Worm (Caenorhabditis elegans) whole organism, midembryonic: ENCODE measurements around the gene col-68.

ENCODE experiments used
- T22C8.4 ChIP-seq: fragments of 200-800 bp; sonication (Bioruptor generic); IDR thresholded peaks from 2 replicates; pipeline ENCODE4 v1.3.6; 2022; ENCODE audit warnings: missing genetic modification characterization, missing compliant biosample characterization
- cog-1 ChIP-seq: sonication (generic microtip); optimal IDR thresholded peaks from 2 replicates; lab custom pipeline; 2016; ENCODE audit warnings: missing genetic modification characterization, missing compliant biosample characterization
- flt-1 ChIP-seq: fragments of 200-800 bp; sonication (Bioruptor generic); IDR thresholded peaks from 2 replicates; pipeline ENCODE4 v1.3.6; 2022; ENCODE audit warnings: missing genetic modification characterization, missing compliant biosample characterization
- klf-2 ChIP-seq: fragments of 200-800 bp; sonication (Bioruptor generic); conservative IDR thresholded peaks from 2 replicates; pipeline ENCODE4 v1.3.6; 2022; ENCODE audit warnings: missing genetic modification reagents, missing genetic modification characterization, missing compliant biosample characterization
- med-1 ChIP-seq: sonication (generic microtip); optimal IDR thresholded peaks from 2 replicates; lab custom pipeline; 2017; ENCODE audit warnings: missing genetic modification characterization, mild to moderate bottlenecking, missing compliant biosample characterization, antibody characterized with exemption, missing genetic modification reagents; ENCODE audit not compliant: insufficient read depth
- ref-1 ChIP-seq: fragments of 200-800 bp; sonication (Bioruptor generic); conservative IDR thresholded peaks from 2 replicates; pipeline ENCODE4 v1.3.6; 2022; ENCODE audit warnings: missing genetic modification reagents, missing genetic modification characterization, missing compliant biosample characterization
- tab-1 ChIP-seq: fragments of 200-800 bp; sonication (Bioruptor generic); IDR thresholded peaks from 2 replicates; pipeline ENCODE4 v1.3.6; 2022; ENCODE audit warnings: missing genetic modification characterization, missing compliant biosample characterization
- ztf-23 ChIP-seq: fragments of 200-800 bp; sonication (Bioruptor generic); IDR thresholded peaks from 2 replicates; pipeline ENCODE4 v1.3.6; 2022; ENCODE audit warnings: missing genetic modification reagents, missing genetic modification characterization, missing compliant biosample characterization
- ztf-29 ChIP-seq: fragments of 200-800 bp; sonication (Bioruptor generic); IDR thresholded peaks from 2 replicates; pipeline ENCODE4 v1.3.6; 2022; ENCODE audit warnings: missing genetic modification reagents, missing genetic modification characterization, missing compliant biosample characterization

The col-68 gene

DNA sequence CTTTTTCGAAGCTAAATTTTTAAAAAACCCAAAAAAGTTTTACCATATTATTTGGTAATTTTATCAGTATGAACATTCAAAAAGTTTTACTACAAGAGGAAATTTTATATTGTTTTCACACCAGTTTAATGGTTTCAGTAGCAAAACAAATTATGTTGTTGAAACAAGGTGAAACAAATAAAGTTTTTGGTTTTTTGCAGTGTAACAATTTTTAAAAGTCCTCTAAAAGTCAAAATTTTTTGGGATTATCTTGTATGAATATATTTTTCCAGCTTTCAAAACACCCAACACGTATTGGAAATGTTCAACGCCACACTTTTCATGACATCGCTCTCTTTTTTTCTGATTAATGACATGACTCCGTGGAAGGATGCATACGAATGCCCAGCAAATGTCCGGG lies 12.6 kb downstream of the col-68 start, which contains the start of gene srt-54:
TSS of gene srt-54 (plus strand) at position 301 of the 400 bp plus-strand sequence.
- TF ChIP-seq ztf-23 (no peak), med-1 (GFP tag; lab: Kevin White, UChicago) (no peak), klf-2 (GFP tag; lab: Robert Waterston, UW) (no peak), cog-1 (tag; lab: Kevin White, UChicago) (no peak), flt-1 (GFP tag; lab: Robert Waterston, UW) (no peak), ztf-29 (no peak), ref-1 (GFP tag; lab: Robert Waterston, UW) (no peak)

DNA sequence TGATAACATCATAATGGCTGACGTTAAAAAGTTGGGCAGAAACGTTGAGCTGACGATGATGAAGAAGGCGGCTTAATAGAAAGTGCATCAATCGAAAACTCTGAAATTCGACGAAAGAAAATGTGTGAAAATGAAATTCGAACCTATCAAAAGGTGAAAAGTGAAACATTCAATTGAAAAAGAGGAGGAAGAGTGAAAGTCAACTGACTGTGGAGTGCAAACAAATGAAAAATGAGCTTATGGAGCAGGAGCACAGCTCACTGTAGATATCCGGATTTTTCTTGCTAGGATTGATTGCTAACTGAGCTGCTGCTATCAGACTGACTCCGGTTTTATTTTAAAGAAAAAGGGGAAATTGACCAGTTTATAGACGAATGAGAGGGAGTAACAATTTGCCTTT lies 16.8 kb downstream of the col-68 start, which contains the start of gene K10B4.3:
TSS of gene K10B4.3 (minus strand) at position 101 of the 400 bp plus-strand sequence.
- TF ChIP-seq med-1 (GFP tag; lab: Kevin White, UChicago) (no peak), tab-1 (GFP tag; lab: Robert Waterston, UW) (no peak)

DNA sequence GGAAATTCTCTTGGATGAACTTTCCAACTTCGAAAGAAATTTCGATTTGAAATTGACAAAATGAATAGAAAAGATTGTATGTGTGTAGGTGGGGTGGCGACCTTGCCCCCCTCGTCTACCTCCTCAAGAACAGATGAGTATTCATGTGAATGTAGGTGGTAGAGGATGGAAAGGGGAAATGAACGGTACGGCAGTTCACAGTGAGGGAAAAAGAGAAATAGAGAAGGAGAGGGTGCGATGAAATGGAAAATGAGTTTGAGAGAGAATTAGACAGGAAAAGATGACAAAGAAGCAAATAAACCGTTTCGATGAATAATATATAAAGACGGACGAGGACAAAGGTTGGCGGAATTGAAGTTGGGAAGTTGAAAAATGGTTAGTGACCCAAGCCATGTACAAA lies 17.7 kb downstream of the col-68 start:
- TF ChIP-seq ztf-29: no peak
- TF ChIP-seq tab-1 (GFP tag; lab: Robert Waterston, UW): 0 out of 2 replicates have a peak, but pooled peaks have one; percentile 57
- TF ChIP-seq klf-2 (GFP tag; lab: Robert Waterston, UW): no peak
- TF ChIP-seq ztf-23: peak; percentile 61; the same call in 1 of the 2 replicates

DNA sequence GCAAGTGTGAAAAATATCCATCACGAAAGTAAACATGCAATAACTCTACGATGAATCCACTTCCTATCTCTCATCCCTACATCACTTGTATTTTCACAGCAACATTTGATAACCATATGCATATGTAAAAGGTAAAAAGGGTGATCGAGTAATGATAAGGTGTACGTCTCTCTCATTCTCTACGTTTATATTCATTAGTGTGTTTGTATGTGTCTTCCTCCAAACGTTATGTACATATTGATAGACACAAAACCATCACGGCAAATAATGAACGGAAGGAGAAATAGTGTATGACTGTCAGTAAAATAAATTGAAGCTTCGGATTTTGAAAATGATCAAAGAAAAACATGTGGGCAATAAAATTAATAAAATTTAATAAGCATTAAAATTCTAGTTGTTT lies 18.2 kb downstream of the col-68 start:
- TF ChIP-seq tab-1 (GFP tag; lab: Robert Waterston, UW) (no peak), T22C8.4 (GFP tag; lab: Robert Waterston, UW) (no peak), ztf-23 (no peak), klf-2 (GFP tag; lab: Robert Waterston, UW) (no peak), flt-1 (GFP tag; lab: Robert Waterston, UW) (no peak), ref-1 (GFP tag; lab: Robert Waterston, UW) (no peak)

DNA sequence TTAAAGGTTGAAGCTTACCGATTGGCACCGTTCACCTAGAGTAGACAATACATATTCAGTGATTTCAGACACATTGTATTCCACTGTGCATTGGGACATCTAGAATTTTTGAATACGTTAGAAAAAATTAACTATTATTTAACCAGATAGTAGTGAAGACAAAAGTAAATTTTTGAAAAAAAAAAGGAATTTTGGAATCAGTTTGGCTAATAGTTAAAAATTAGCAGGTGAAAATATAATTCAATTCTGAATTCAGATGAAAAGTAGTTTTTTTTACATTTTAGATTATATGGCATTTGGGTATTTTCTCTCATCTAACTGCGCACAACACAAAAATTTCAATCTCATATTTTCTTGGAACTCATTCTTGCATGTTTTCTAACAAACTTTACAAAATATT lies 20.6 kb downstream of the col-68 start, which contains the start of gene nmur-2:
TSS of gene nmur-2 (minus strand) at position 101 of the 400 bp plus-strand sequence.
- no peak for TF ChIP-seq cog-1 (tag; lab: Kevin White, UChicago)
- TF ChIP-seq flt-1 (GFP tag; lab: Robert Waterston, UW): no peak
- no peak for TF ChIP-seq med-1 (GFP tag; lab: Kevin White, UChicago)
- no peak for TF ChIP-seq ref-1 (GFP tag; lab: Robert Waterston, UW)
- TF ChIP-seq ztf-23: no peak
- TF ChIP-seq ztf-29: no peak
- TF ChIP-seq klf-2 (GFP tag; lab: Robert Waterston, UW): no peak
- TF ChIP-seq tab-1 (GFP tag; lab: Robert Waterston, UW): no peak
- no peak for TF ChIP-seq T22C8.4 (GFP tag; lab: Robert Waterston, UW)

DNA sequence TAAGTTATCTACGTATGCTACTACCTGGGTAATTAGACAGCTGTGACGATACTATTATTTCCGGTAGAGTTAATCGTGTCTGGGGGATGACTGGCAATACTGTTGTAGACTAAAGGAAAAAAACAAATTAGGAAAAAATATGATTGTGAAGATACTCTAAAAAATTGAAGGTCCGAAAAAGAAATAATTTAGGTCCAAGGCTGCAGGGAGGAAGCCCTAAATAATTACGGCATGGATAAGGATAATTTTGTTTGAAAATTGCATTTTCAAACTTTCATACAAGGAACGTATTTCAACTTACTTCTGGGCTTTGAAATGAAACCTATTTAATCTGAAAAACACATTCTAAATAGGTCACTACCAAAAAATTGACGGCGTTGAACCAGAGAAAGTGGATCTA lies 24.6 kb downstream of the col-68 start, which contains the start of gene srd-3:
TSS of gene srd-3 (minus strand) at position 101 of the 400 bp plus-strand sequence.
- no peak for TF ChIP-seq cog-1 (tag; lab: Kevin White, UChicago)
- TF ChIP-seq ztf-29: no peak
- no peak for TF ChIP-seq klf-2 (GFP tag; lab: Robert Waterston, UW)
- TF ChIP-seq flt-1 (GFP tag; lab: Robert Waterston, UW): no peak
- no peak for TF ChIP-seq ref-1 (GFP tag; lab: Robert Waterston, UW)
- TF ChIP-seq med-1 (GFP tag; lab: Kevin White, UChicago): no peak
- no peak for TF ChIP-seq ztf-23
- no peak for TF ChIP-seq T22C8.4 (GFP tag; lab: Robert Waterston, UW)
- TF ChIP-seq tab-1 (GFP tag; lab: Robert Waterston, UW): no peak

DNA sequence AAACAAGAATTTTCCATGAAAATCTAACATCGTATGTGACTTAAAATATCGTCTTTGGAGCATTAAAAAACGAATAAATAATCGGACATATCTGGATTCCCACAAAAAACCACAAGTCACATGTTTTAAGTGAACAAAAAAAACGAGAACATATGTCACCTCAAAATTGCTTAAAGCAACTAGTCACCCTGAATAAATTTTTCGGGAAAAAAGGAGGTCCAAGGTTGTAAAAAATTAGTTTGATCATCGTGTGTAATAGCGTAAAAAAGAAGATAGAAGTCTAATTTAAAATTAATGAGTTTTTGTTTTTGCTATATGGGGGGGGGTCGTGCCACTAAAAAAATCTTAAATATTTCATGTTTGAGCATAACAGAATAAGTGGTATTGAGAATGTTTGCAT lies 25.4 kb downstream of the col-68 start:
- TF ChIP-seq ref-1 (GFP tag; lab: Robert Waterston, UW): no peak
- no peak for TF ChIP-seq cog-1 (tag; lab: Kevin White, UChicago)
- no peak for TF ChIP-seq flt-1 (GFP tag; lab: Robert Waterston, UW)
- TF ChIP-seq tab-1 (GFP tag; lab: Robert Waterston, UW): no peak
- TF ChIP-seq med-1 (GFP tag; lab: Kevin White, UChicago): no peak
- TF ChIP-seq klf-2 (GFP tag; lab: Robert Waterston, UW): no peak
- TF ChIP-seq T22C8.4 (GFP tag; lab: Robert Waterston, UW): no peak
- TF ChIP-seq ztf-29: no peak
- TF ChIP-seq ztf-23: no peak

DNA sequence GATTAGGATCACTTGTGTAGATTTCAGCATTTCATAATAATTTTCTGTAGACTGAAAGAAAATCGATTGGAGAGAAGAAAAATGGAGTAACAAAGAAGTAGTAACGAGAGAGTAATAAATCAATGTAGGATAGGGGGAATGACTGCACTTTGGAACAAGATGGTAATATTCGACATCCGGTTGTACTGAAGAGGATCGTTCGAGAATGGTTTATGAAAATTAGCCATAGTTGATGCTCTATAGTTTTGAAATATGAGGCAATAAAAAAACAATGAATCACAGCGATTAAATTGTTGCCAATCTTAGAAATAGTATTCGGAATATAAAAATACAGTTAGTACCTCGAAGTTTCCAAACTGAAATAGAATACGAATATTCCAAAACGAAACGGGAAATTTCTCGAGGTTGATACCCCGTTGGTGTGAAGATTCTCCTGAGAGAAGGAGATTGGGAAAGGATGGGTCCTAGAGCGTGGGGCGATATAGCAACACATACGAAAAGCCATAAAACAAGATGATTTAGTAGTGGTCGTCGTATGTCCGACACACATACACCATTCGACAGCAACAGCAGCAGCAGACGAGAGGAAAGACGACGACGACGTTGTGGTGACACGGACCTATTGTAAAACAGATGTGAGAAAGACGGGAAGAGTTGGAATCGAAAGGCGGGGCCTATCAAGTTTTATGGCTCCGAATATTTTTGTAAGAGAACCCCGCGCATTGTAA lies 29.4 kb downstream of the col-68 start, which contains the start of gene cwn-1:
TSS of gene cwn-1 (minus strand) at position 51 of the 728 bp plus-strand sequence.
- no peak for TF ChIP-seq ztf-23
- no peak for TF ChIP-seq tab-1 (GFP tag; lab: Robert Waterston, UW)
- no peak for TF ChIP-seq klf-2 (GFP tag; lab: Robert Waterston, UW)
- TF ChIP-seq med-1 (GFP tag; lab: Kevin White, UChicago): no peak
- no peak for TF ChIP-seq T22C8.4 (GFP tag; lab: Robert Waterston, UW)
- no peak for TF ChIP-seq cog-1 (tag; lab: Kevin White, UChicago)
- no peak for TF ChIP-seq ztf-29

DNA sequence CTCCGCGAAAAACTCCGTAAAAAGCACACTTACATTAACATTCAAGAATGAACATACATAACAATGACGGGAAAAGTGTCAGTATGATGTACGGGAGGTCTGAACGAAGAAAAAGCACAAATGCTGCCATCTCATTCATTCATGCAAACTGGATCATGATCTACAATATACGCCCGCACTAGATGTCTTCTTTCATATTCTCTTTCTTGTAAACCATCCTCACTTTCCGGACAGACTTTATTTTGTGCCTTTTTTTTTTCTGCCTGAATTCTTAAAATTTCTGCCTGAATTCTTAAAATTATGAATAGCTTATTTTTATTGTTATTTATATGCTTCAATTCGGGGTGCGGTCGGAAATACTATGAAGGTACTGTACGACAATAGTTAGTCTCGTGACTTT lies 30.8 kb downstream of the col-68 start, which contains the start of gene K10B4.1:
TSS of gene K10B4.1 (plus strand) at position 301 of the 400 bp plus-strand sequence.
- TF ChIP-seq flt-1 (GFP tag; lab: Robert Waterston, UW): no peak
- TF ChIP-seq tab-1 (GFP tag; lab: Robert Waterston, UW): no peak
- TF ChIP-seq ref-1 (GFP tag; lab: Robert Waterston, UW): no peak
- no peak for TF ChIP-seq cog-1 (tag; lab: Kevin White, UChicago)

DNA sequence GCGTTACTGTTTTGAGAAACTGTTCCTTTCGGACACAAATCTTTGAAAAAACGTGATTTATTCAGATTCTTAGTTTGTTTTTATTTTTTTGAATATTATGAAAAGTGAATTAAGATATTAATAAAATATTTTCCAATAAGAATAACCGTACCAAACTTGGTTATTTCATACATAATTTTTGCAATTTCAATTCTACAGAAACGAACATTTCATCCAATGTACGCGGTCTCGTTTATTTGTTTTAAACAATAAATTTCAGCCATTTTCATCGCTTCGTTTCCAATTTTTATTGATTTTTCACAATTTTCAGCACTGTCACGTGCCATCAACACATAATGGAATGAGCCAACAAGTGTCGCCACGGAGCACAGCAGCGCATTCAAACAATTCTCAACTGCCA lies 42.6 kb downstream of the col-68 start, which contains the start of gene T25D3.4:
TSS of gene T25D3.4 (plus strand) at position 301 of the 400 bp plus-strand sequence.
- TF ChIP-seq T22C8.4 (GFP tag; lab: Robert Waterston, UW): no peak
- TF ChIP-seq ref-1 (GFP tag; lab: Robert Waterston, UW): no peak
- TF ChIP-seq cog-1 (tag; lab: Kevin White, UChicago): no peak
- no peak for TF ChIP-seq klf-2 (GFP tag; lab: Robert Waterston, UW)
- TF ChIP-seq ztf-29: no peak
- no peak for TF ChIP-seq tab-1 (GFP tag; lab: Robert Waterston, UW)
- TF ChIP-seq flt-1 (GFP tag; lab: Robert Waterston, UW): no peak
- no peak for TF ChIP-seq med-1 (GFP tag; lab: Kevin White, UChicago)
- no peak for TF ChIP-seq ztf-23
